Fruit fly (Drosophila melanogaster) whole organism, larva: Measurements from ENCODE around the gene CG46512.
"Not testable (repeated sequence)": the region's sequence is repeated elsewhere in the genome, so short reads cannot be mapped to it uniquely, and the experiment has no call there.

Source experiments
- noc ChIP-seq: fragments of 200-800 bp; sonication (Bioruptor generic); optimal IDR thresholded peaks from 3 replicates; lab custom pipeline; 2019; ENCODE audit warnings: missing biosample characterization, mild to moderate bottlenecking, missing genetic modification characterization, moderate library complexity

The CG46512 gene

dm6 chrX:22187070-22187469, at the start of gene CG46512:
Gene CG46512 (plus strand): TSS chrX:22187370.
- not testable (repeated sequence) for TF ChIP-seq noc (tag; lab: Kevin White, UChicago)

- TF ChIP-seq noc (tag; lab: Kevin White, UChicago): not testable (repeated sequence)
Observed at dm6 chrX:22142758-22143157, 44.4 kb upstream of the CG46512 start, which contains the start of gene CG40813. Gene CG40813 (plus strand): TSS chrX:22143058.

dm6 chrX:22147489-22147888, 39.7 kb upstream of the CG46512 start, which contains the start of gene CG46504:
Gene CG46504 (plus strand): TSS chrX:22147789.
- not testable (repeated sequence) for TF ChIP-seq noc (tag; lab: Kevin White, UChicago)

- not testable (repeated sequence) for TF ChIP-seq noc (tag; lab: Kevin White, UChicago)
Observed at dm6 chrX:22152542-22152941, 34.6 kb upstream of the CG46512 start, which contains the start of gene CG46505. Gene CG46505 (plus strand): TSS chrX:22152842.

- not testable (repeated sequence) for TF ChIP-seq noc (tag; lab: Kevin White, UChicago)
Observed at dm6 chrX:22157587-22157986, 29.6 kb upstream of the CG46512 start, which contains the start of gene CG46506. Gene CG46506 (plus strand): TSS chrX:22157887.

DNA sequence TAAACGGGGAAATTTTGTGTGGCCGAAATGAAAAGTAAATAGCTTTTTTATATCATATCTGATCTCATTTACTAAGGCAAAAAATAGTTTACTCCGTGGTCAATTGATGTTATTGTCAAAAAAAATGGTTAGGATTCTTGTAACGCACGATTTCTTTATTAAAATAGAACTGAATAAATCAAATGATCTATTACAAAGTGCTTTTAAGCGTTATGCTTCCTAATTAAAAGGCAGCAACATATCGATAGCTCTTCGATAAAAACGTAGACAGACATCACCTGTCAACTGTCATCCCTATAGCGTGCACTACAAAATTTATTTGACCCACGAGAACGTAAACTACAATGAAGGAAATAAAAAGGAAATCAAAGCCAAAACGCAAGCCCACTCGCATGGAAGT, 24.5 kb upstream of the CG46512 start, which contains the start of gene CG46507:
Gene CG46507 (plus strand): TSS at position 301 of the 400 bp plus-strand sequence.
- not testable (repeated sequence) for TF ChIP-seq noc (tag; lab: Kevin White, UChicago)

DNA sequence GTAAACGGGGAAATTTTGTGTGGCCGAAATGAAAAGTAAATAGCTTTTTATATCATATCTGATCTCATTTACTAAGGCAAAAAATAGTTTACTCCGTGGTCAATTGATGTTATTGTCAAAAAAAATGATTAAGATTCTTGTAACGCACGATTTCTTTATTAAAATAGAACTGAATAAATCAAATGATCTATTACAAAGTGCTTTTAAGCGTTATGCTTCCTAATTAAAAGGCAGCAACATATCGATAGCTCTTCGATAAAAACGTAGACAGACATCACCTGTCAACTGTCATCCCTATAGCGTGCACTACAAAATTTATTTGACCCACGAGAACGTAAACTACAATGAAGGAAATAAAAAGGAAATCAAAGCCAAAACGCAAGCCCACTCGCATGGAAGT, 19.8 kb upstream of the CG46512 start, which contains the start of gene CG46508:
Gene CG46508 (plus strand): TSS at position 301 of the 400 bp plus-strand sequence.
- TF ChIP-seq noc (tag; lab: Kevin White, UChicago): not testable (repeated sequence)

dm6 chrX:22172341-22172740, 14.8 kb upstream of the CG46512 start, which contains the start of gene CG46509:
Gene CG46509 (plus strand): TSS chrX:22172641.
- not testable (repeated sequence) for TF ChIP-seq noc (tag; lab: Kevin White, UChicago)

DNA sequence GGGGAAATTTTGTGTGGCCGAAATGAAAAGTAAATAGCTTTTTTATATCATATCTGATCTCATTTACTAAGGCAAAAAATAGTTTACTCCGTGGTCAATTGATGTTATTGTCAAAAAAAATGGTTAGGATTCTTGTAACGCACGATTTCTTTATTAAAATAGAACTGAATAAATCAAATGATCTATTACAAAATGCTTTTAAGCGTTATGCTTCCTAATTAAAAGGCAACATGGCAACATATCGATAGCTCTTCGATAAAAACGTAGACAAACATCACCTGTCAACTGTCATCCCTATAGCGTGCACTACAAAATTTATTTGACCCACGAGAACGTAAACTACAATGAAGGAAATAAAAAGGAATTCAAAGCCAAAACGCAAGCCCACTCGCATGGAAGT, 10.0 kb upstream of the CG46512 start, which contains the start of gene CG46510:
Gene CG46510 (plus strand): TSS at position 301 of the 400 bp plus-strand sequence.
- not testable (repeated sequence) for TF ChIP-seq noc (tag; lab: Kevin White, UChicago)

dm6 chrX:22182193-22182592, 5.0 kb upstream of the CG46512 start, which contains the start of gene CG46511:
Gene CG46511 (plus strand): TSS chrX:22182493.
- not testable (repeated sequence) for TF ChIP-seq noc (tag; lab: Kevin White, UChicago)

DNA sequence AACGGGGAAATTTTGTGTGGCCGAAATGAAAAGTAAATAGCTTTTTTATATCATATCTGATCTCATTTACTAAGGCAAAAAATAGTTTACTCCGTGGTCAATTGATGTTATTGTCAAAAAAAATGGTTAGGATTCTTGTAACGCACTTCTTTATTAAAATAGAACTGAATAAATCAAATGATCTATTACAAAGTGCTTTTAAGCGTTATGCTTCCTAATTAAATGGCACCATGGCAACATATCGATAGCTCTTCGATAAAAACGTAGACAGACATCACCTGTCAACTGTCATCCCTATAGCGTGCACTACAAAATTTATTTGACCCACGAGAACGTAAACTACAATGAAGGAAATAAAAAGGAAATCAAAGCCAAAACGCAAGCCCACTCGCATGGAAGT, 4.8 kb downstream of the CG46512 start, which contains the start of gene CG46513:
Gene CG46513 (plus strand): TSS at position 301 of the 400 bp plus-strand sequence.
- TF ChIP-seq noc (tag; lab: Kevin White, UChicago): not testable (repeated sequence)

- not testable (repeated sequence) for TF ChIP-seq noc (tag; lab: Kevin White, UChicago)
Observed at dm6 chrX:22196874-22197273, 9.7 kb downstream of the CG46512 start, which contains the start of gene CG46514. Gene CG46514 (plus strand): TSS chrX:22197174.

DNA sequence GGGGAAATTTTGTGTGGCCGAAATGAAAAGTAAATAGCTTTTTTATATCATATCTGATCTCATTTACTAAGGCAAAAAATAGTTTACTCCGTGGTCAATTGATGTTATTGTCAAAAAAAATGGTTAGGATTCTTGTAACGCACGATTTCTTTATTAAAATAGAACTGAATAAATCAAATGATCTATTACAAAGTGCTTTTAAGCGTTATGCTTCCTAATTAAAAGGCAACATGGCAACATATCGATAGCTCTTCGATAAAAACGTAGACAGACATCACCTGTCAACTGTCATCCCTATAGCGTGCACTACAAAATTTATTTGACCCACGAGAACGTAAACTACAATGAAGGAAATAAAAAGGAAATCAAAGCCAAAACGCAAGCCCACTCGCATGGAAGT, 14.7 kb downstream of the CG46512 start, which contains the start of gene CG46515:
Gene CG46515 (plus strand): TSS at position 301 of the 400 bp plus-strand sequence.
- TF ChIP-seq noc (tag; lab: Kevin White, UChicago): not testable (repeated sequence)

dm6 chrX:22212028-22212427, 24.9 kb downstream of the CG46512 start, which contains the start of gene CG46516:
Gene CG46516 (plus strand): TSS chrX:22212328.
- TF ChIP-seq noc (tag; lab: Kevin White, UChicago): not testable (repeated sequence)

DNA sequence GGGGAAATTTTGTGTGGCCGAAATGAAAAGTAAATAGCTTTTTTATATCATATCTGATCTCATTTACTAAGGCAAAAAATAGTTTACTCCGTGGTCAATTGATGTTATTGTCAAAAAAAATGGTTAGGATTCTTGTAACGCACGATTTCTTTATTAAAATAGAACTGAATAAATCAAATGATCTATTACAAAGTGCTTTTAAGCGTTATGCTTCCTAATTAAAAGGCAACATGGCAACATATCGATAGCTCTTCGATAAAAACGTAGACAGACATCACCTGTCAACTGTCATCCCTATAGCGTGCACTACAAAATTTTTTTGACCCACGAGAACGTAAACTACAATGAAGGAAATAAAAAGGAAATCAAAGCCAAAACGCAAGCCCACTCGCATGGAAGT, 29.9 kb downstream of the CG46512 start, which contains the start of gene CG46517:
Gene CG46517 (plus strand): TSS at position 301 of the 400 bp plus-strand sequence.
- not testable (repeated sequence) for TF ChIP-seq noc (tag; lab: Kevin White, UChicago)

DNA sequence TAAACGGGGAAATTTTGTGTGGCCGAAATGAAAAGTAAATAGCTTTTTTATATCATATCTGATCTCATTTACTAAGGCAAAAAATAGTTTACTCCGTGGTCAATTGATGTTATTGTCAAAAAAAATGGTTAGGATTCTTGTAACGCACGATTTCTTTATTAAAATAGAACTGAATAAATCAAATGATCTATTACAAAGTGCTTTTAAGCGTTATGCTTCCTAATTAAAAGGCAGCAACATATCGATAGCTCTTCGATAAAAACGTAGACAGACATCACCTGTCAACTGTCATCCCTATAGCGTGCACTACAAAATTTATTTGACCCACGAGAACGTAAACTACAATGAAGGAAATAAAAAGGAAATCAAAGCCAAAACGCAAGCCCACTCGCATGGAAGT, 39.1 kb downstream of the CG46512 start, which contains the start of gene CG46518:
Gene CG46518 (plus strand): TSS at position 301 of the 400 bp plus-strand sequence.
- not testable (repeated sequence) for TF ChIP-seq noc (tag; lab: Kevin White, UChicago)
